Fruit fly (Drosophila melanogaster) whole organism, embryonic: Measurements from ENCODE around the gene CG6163.

Experiments used
- Abd-B ChIP-seq: fragments of 200-800 bp; sonication (Bioruptor generic); optimal IDR thresholded peaks from 2 replicates; lab custom pipeline; 2018; ENCODE audit warnings: missing biosample characterization, mild to moderate bottlenecking, missing genetic modification characterization, moderate library complexity
- Blimp-1 ChIP-seq: fragments of 200-800 bp; sonication (Bioruptor generic); optimal IDR thresholded peaks from 3 replicates; lab custom pipeline; 2018; ENCODE audit warnings: missing biosample characterization, missing genetic modification characterization, mild to moderate bottlenecking, moderate library complexity, missing genetic modification reagents
- C15 ChIP-seq: fragments of 200-800 bp; sonication (Bioruptor generic); IDR thresholded peaks from 3 replicates; pipeline ENCODE4 v1.3.6; 2022; ENCODE audit warnings: missing biosample characterization, missing genetic modification characterization
- CG13296 ChIP-seq: fragments of 200-800 bp; sonication (Bioruptor generic); optimal IDR thresholded peaks from 3 replicates; lab custom pipeline; 2018; ENCODE audit warnings: missing biosample characterization, mild to moderate bottlenecking, missing genetic modification characterization
- CG13424 ChIP-seq: fragments of 200-800 bp; sonication (Bioruptor generic); optimal IDR thresholded peaks from 2 replicates; lab custom pipeline; 2019; ENCODE audit warnings: missing biosample characterization, mild to moderate bottlenecking, missing genetic modification characterization, moderate library complexity
- CG13894 ChIP-seq: fragments of 200-800 bp; sonication (Bioruptor generic); optimal IDR thresholded peaks from 3 replicates; lab custom pipeline; 2018; ENCODE audit warnings: missing biosample characterization, mild to moderate bottlenecking, missing genetic modification characterization, moderate library complexity
- CG1647 ChIP-seq: fragments of 200-800 bp; sonication (Bioruptor generic); optimal IDR thresholded peaks from 3 replicates; lab custom pipeline; 2016; ENCODE audit warnings: missing biosample characterization, missing genetic modification characterization
- CG16863 ChIP-seq: fragments of 200-800 bp; sonication (Bioruptor generic); optimal IDR thresholded peaks from 3 replicates; lab custom pipeline; 2016; ENCODE audit warnings: missing biosample characterization, missing genetic modification characterization
- CG17568 ChIP-seq: fragments of 200-800 bp; sonication (Bioruptor generic); optimal IDR thresholded peaks from 2 replicates; lab custom pipeline; 2018; ENCODE audit warnings: missing biosample characterization, mild to moderate bottlenecking, missing genetic modification characterization, moderate library complexity
- CG17802 ChIP-seq: fragments of 200-800 bp; sonication (Bioruptor generic); optimal IDR thresholded peaks from 2 replicates; lab custom pipeline; 2018; ENCODE audit warnings: missing biosample characterization, mild to moderate bottlenecking, missing genetic modification characterization, moderate library complexity
- CG17829 ChIP-seq: fragments of 200-800 bp; optimal IDR thresholded peaks from 2 replicates; lab custom pipeline; 2019; ENCODE audit warnings: missing biosample characterization, mild to moderate bottlenecking, missing genetic modification characterization, moderate library complexity
- CG18599 ChIP-seq: fragments of 200-800 bp; sonication (Bioruptor generic); optimal IDR thresholded peaks from 3 replicates; lab custom pipeline; 2017; ENCODE audit warnings: missing biosample characterization, missing genetic modification characterization, mild to moderate bottlenecking, moderate library complexity, missing genetic modification reagents
- CG2116 ChIP-seq: fragments of 200-800 bp; sonication (Bioruptor generic); optimal IDR thresholded peaks from 3 replicates; lab custom pipeline; 2018; ENCODE audit warnings: missing biosample characterization, mild to moderate bottlenecking, missing genetic modification characterization
- CG32767 ChIP-seq: fragments of 200-800 bp; sonication (Bioruptor generic); IDR thresholded peaks from 2 replicates; pipeline ENCODE4 v1.3.6; 2022; ENCODE audit warnings: missing biosample characterization, missing genetic modification characterization
- CG3995 ChIP-seq: fragments of 200-800 bp; sonication (Bioruptor generic); optimal IDR thresholded peaks from 3 replicates; lab custom pipeline; 2016; ENCODE audit warnings: missing biosample characterization, missing genetic modification characterization
- CG7786 ChIP-seq: fragments of 200-800 bp; sonication (Bioruptor generic); optimal IDR thresholded peaks from 2 replicates; lab custom pipeline; 2016; ENCODE audit warnings: missing biosample characterization, missing genetic modification characterization
- CG7963 ChIP-seq: fragments of 200-800 bp; sonication (Bioruptor generic); IDR thresholded peaks from 3 replicates; pipeline ENCODE4 v1.3.6; 2022; ENCODE audit warnings: missing biosample characterization, missing genetic modification characterization; ENCODE audit not compliant: partially characterized antibody
- CG9437 ChIP-seq: fragments of 200-800 bp; sonication (Bioruptor generic); optimal IDR thresholded peaks from 2 replicates; lab custom pipeline; 2018; ENCODE audit warnings: missing biosample characterization, mild to moderate bottlenecking, missing genetic modification characterization
- CG9876 ChIP-seq: fragments of 200-800 bp; sonication (Bioruptor generic); optimal IDR thresholded peaks from 2 replicates; lab custom pipeline; 2016; ENCODE audit warnings: missing biosample characterization, missing genetic modification characterization
- CTCF ChIP-seq: fragments of 200-800 bp; sonication (Bioruptor generic); optimal IDR thresholded peaks from 2 replicates; lab custom pipeline; 2017; ENCODE audit warnings: missing biosample characterization, mild to moderate bottlenecking, missing genetic modification characterization, moderate library complexity
- Dad ChIP-seq: fragments of 200-800 bp; sonication (Bioruptor generic); optimal IDR thresholded peaks from 3 replicates; lab custom pipeline; 2016; ENCODE audit warnings: missing biosample characterization, missing genetic modification characterization
- E2f2 ChIP-seq: fragments of 200-800 bp; sonication (Bioruptor generic); IDR thresholded peaks from 2 replicates; pipeline ENCODE4 v1.3.6; 2022; ENCODE audit warnings: missing biosample characterization, missing genetic modification characterization
- Ets65A ChIP-seq: fragments of 200-800 bp; sonication (Bioruptor generic); peaks from one replicate; lab custom pipeline; 2016; ENCODE audit warnings: missing biosample characterization, missing genetic modification characterization
- Hey ChIP-seq: fragments of 200-800 bp; sonication (Bioruptor generic); optimal IDR thresholded peaks from 3 replicates; lab custom pipeline; 2018; ENCODE audit warnings: missing biosample characterization, mild to moderate bottlenecking, missing genetic modification characterization
- Lhr ChIP-seq: fragments of 200-800 bp; sonication (Bioruptor generic); optimal IDR thresholded peaks from 3 replicates; lab custom pipeline; 2017; ENCODE audit warnings: mild to moderate bottlenecking, missing biosample characterization, missing genetic modification reagents, missing genetic modification characterization
- Sry-δ ChIP-seq: fragments of 200-800 bp; sonication (Bioruptor generic); optimal IDR thresholded peaks from 2 replicates; lab custom pipeline; 2016; ENCODE audit warnings: missing biosample characterization, missing genetic modification characterization
- bowl ChIP-seq: fragments of 200-800 bp; sonication (Bioruptor generic); IDR thresholded peaks from 2 replicates; pipeline ENCODE4 v1.3.6; 2022; ENCODE audit warnings: missing biosample characterization, missing genetic modification characterization
- br ChIP-seq: fragments of >200 bp; optimal IDR thresholded peaks from 2 replicates; lab custom pipeline; 2017
- btn ChIP-seq: fragments of 200-800 bp; sonication (Bioruptor generic); optimal IDR thresholded peaks from 2 replicates; lab custom pipeline; 2016; ENCODE audit warnings: missing biosample characterization, missing genetic modification characterization
- cwo ChIP-seq: fragments of 200-800 bp; sonication (Bioruptor generic); optimal IDR thresholded peaks from 3 replicates; lab custom pipeline; 2017; ENCODE audit warnings: missing biosample characterization, missing genetic modification characterization, mild to moderate bottlenecking, moderate library complexity, missing genetic modification reagents
- dati ChIP-seq: fragments of 200-800 bp; sonication (Bioruptor generic); IDR thresholded peaks from 2 replicates; pipeline ENCODE4 v1.3.6; 2022; ENCODE audit warnings: missing biosample characterization, missing genetic modification characterization
- en ChIP-seq: fragments of 200-800 bp; sonication (Bioruptor generic); optimal IDR thresholded peaks from 2 replicates; lab custom pipeline; 2016; ENCODE audit warnings: missing biosample characterization, missing genetic modification characterization
- ftz-f1 ChIP-seq: fragments of 200-800 bp; sonication (Bioruptor generic); optimal IDR thresholded peaks from 2 replicates; lab custom pipeline; 2016; ENCODE audit warnings: missing biosample characterization, missing genetic modification characterization
- fu2 ChIP-seq: fragments of 200-800 bp; sonication (Bioruptor generic); optimal IDR thresholded peaks from 2 replicates; lab custom pipeline; 2016; ENCODE audit warnings: missing biosample characterization, missing genetic modification characterization
- gt ChIP-seq: fragments of 200-800 bp; sonication (Bioruptor generic); IDR thresholded peaks from 2 replicates; pipeline ENCODE4 v1.3.6; 2022; ENCODE audit warnings: missing biosample characterization, missing genetic modification characterization
- her ChIP-seq: fragments of 200-800 bp; sonication (Bioruptor generic); optimal IDR thresholded peaks from 2 replicates; lab custom pipeline; 2016; ENCODE audit warnings: missing biosample characterization, missing genetic modification characterization
- jigr1 ChIP-seq: fragments of 200-800 bp; sonication (Bioruptor generic); IDR thresholded peaks from 3 replicates; pipeline ENCODE4 v1.3.6; 2022; ENCODE audit warnings: missing biosample characterization, missing genetic modification characterization
- jing ChIP-seq: fragments of 200-800 bp; sonication (Bioruptor generic); optimal IDR thresholded peaks from 2 replicates; lab custom pipeline; 2018; ENCODE audit warnings: missing biosample characterization, mild to moderate bottlenecking, missing genetic modification characterization
- kah ChIP-seq: fragments of 200-800 bp; sonication (Bioruptor generic); optimal IDR thresholded peaks from 2 replicates; lab custom pipeline; 2018; ENCODE audit warnings: missing biosample characterization, mild to moderate bottlenecking, missing genetic modification characterization
- ken ChIP-seq: fragments of 200-800 bp; sonication (Bioruptor generic); IDR thresholded peaks from 3 replicates; pipeline ENCODE4 v1.3.6; 2022; ENCODE audit warnings: missing biosample characterization, missing genetic modification characterization
- knrl ChIP-seq: fragments of 200-800 bp; sonication (Bioruptor generic); IDR thresholded peaks from 3 replicates; pipeline ENCODE4 v1.3.6; 2022; ENCODE audit warnings: missing biosample characterization, missing genetic modification characterization; ENCODE audit not compliant: partially characterized antibody
- mld ChIP-seq: fragments of 200-800 bp; sonication (Bioruptor generic); IDR thresholded peaks from 3 replicates; pipeline ENCODE4 v1.3.6; 2022; ENCODE audit warnings: missing biosample characterization, missing genetic modification characterization; ENCODE audit not compliant: partially characterized antibody
- org-1 ChIP-seq: fragments of 200-800 bp; sonication (Bioruptor generic); optimal IDR thresholded peaks from 2 replicates; lab custom pipeline; 2017; ENCODE audit warnings: missing biosample characterization, missing genetic modification characterization
- psq ChIP-seq: fragments of 200-800 bp; sonication (Bioruptor generic); optimal IDR thresholded peaks from 2 replicates; lab custom pipeline; 2017; ENCODE audit warnings: missing biosample characterization, missing genetic modification characterization
- seq ChIP-seq: fragments of 200-800 bp; sonication (Bioruptor generic); IDR thresholded peaks from 2 replicates; pipeline ENCODE4 v1.3.6; 2022; ENCODE audit warnings: missing biosample characterization, missing genetic modification characterization
- shn ChIP-seq: fragments of 200-800 bp; sonication (Bioruptor generic); optimal IDR thresholded peaks from 3 replicates; lab custom pipeline; 2016; ENCODE audit warnings: missing biosample characterization, missing genetic modification characterization
- stc ChIP-seq: fragments of 200-800 bp; sonication (Bioruptor generic); IDR thresholded peaks from 2 replicates; pipeline ENCODE4 v1.3.6; 2022; ENCODE audit warnings: missing biosample characterization, missing genetic modification characterization
- trem ChIP-seq: fragments of 200-800 bp; optimal IDR thresholded peaks from 3 replicates; lab custom pipeline; 2019; ENCODE audit warnings: missing biosample characterization, mild to moderate bottlenecking, missing genetic modification characterization, moderate library complexity
- wor ChIP-seq: fragments of 200-800 bp; sonication (Bioruptor generic); IDR thresholded peaks from 2 replicates; pipeline ENCODE4 v1.3.6; 2022; ENCODE audit warnings: missing biosample characterization, missing genetic modification characterization
- zfh1 ChIP-seq: fragments of 200-800 bp; sonication (Bioruptor generic); IDR thresholded peaks from 3 replicates; pipeline ENCODE4 v1.3.6; 2022; ENCODE audit warnings: missing biosample characterization, missing genetic modification characterization

The CG6163 gene

dm6 chr3L:11405362-11406254, 40.9 kb upstream of the CG6163 start (continued):
- TF ChIP-seq trem (tag; lab: Kevin White, UChicago) (peak; percentile 94), her (GFP tag; lab: Kevin White, UChicago) (peak; percentile 87), CG13296 (GFP tag; lab: Kevin White, UChicago) (peak; percentile 86), ftz-f1 (GFP tag; lab: Kevin White, UChicago) (no peak), Sry-δ (GFP tag; lab: Kevin White, UChicago) (peak; percentile 24), cwo (GFP tag; lab: Kevin White, UChicago) (peak; percentile 85), CG7786 (GFP tag; lab: Kevin White, UChicago) (peak; percentile 89), org-1 (GFP tag; lab: Kevin White, UChicago) (peak; percentile 91), ken (GFP tag; lab: Robert Waterston, UW) (peak; percentile 97), Dad (GFP tag; lab: Kevin White, UChicago) (peak; percentile 90), psq (peak; percentile 85), CG13894 (tag; lab: Kevin White, UChicago) (peak; percentile 85), Abd-B (GFP tag; lab: Kevin White, UChicago) (peak; percentile 71), stc (GFP tag; lab: Robert Waterston, UW) (peak; percentile 96), CG3995 (GFP tag; lab: Kevin White, UChicago) (peak; percentile 50), br (lab: Kevin White, UChicago) (no peak), fu2 (GFP tag; lab: Kevin White, UChicago) (peak; percentile 77), kah (GFP tag; lab: Kevin White, UChicago) (peak; percentile 86), CG7963 (GFP tag; lab: Robert Waterston, UW) (0 out of 3 replicates have a peak, but pooled peaks have one; percentile 35), CG32767 (peak; percentile 96), C15 (peak; percentile 77; the same call in 2 of the 3 replicates), bowl (GFP tag; lab: Robert Waterston, UW) (peak; percentile 87), Blimp-1 (GFP tag; lab: Kevin White, UChicago) (peak; percentile 94), CG17568 (GFP tag; lab: Kevin White, UChicago) (peak; percentile 93), wor (GFP tag; lab: Robert Waterston, UW) (peak; percentile 94), CG13424 (peak; percentile 96), jigr1 (GFP tag; lab: Robert Waterston, UW) (peak; percentile 93), CG17802 (tag; lab: Kevin White, UChicago) (peak; percentile 83), seq (GFP tag; lab: Robert Waterston, UW) (peak; percentile 95), Lhr (peak; percentile 91), CTCF (GFP tag; lab: Kevin White, UChicago) (peak; percentile 54), gt (peak; percentile 89), CG16863 (GFP tag; lab: Kevin White, UChicago) (peak; percentile 97), CG9437 (peak; percentile 84), btn (GFP tag; lab: Kevin White, UChicago) (peak; percentile 65), CG17829 (peak; percentile 97), Hey (tag; lab: Kevin White, UChicago) (no peak), CG18599 (GFP tag; lab: Kevin White, UChicago) (peak; percentile 88), CG1647 (peak; percentile 79), mld (no peak), Ets65A (GFP tag; lab: Kevin White, UChicago) (peak; percentile 76), shn (GFP tag; lab: Kevin White, UChicago) (peak; percentile 86), CG9876 (peak; percentile 80), en (peak; percentile 90), dati (GFP tag; lab: Robert Waterston, UW) (peak; percentile 94), jing (peak; percentile 91), zfh1 (GFP tag; lab: Robert Waterston, UW) (peak; percentile 98), knrl (GFP tag; lab: Robert Waterston, UW) (peak; percentile 47; the same call in 2 of the 3 replicates), CG2116 (peak; percentile 74), E2f2 (GFP tag; lab: Robert Waterston, UW) (peak; percentile 78)
